Fruit fly (Drosophila melanogaster): ENCODE results near the gene CG9784.

Gene CG9784

DNA sequence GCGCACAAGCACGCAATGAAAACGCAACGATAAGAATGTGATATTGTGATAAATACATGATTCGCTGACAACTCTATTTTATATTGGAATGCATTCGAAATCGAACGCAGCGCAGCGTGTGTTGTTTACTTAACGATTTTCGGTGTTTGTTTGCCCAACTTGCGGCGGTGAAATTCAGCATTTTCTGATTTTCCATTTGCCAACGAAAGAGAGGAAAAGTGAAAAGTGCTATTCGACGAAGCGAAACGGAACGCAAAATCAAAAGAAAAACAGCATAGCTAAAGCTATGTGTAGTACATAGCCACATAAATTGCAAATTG, 42.0 kb upstream of the CG9784 start (continued):
- no peak for TF ChIP-seq CG8765 (GFP tag; IDR thresholded peaks at IDR 0.05)
- TF ChIP-seq sqz (GFP tag; optimal IDR thresholded peaks at IDR 0.05): peak; percentile 6
- no peak for TF ChIP-seq ind (GFP tag; optimal IDR thresholded peaks at IDR 0.05)
- TF ChIP-seq Sox102F (GFP tag; optimal IDR thresholded peaks at IDR 0.05): no peak
- no peak for TF ChIP-seq knrl (GFP tag; IDR thresholded peaks at IDR 0.05; ENCODE audit: partially characterized antibody)
- no peak for TF ChIP-seq Bdp1 (GFP tag; optimal IDR thresholded peaks at IDR 0.05)
- no peak for TF ChIP-seq MBD-R2 (GFP tag; IDR thresholded peaks at IDR 0.05)
- TF ChIP-seq sima (GFP tag; optimal IDR thresholded peaks at IDR 0.05): no peak
- no peak for TF ChIP-seq unc-4 (GFP tag; IDR thresholded peaks at IDR 0.05; ENCODE audit: partially characterized antibody)
- no peak for TF ChIP-seq CG7987 (GFP tag; optimal IDR thresholded peaks at IDR 0.05)
- TF ChIP-seq disco-r (GFP tag; optimal IDR thresholded peaks at IDR 0.05): no peak
- TF ChIP-seq CG4360 (GFP tag; IDR thresholded peaks at IDR 0.05): no peak
- TF ChIP-seq CG1647 (GFP tag; optimal IDR thresholded peaks at IDR 0.05): no peak
- no peak for TF ChIP-seq nerfin-2 (GFP tag; IDR thresholded peaks at IDR 0.05; ENCODE audit: partially characterized antibody)
- TF ChIP-seq toy (GFP tag; IDR thresholded peaks at IDR 0.05): no peak
- peak; percentile 33 for TF ChIP-seq Blimp-1 (GFP tag; optimal IDR thresholded peaks at IDR 0.05)
- TF ChIP-seq Nf-YA (GFP tag; IDR thresholded peaks at IDR 0.05): no peak
- no peak for TF ChIP-seq hth (optimal IDR thresholded peaks at IDR 0.05)
- no peak for TF ChIP-seq CG14050 (GFP tag; IDR thresholded peaks at IDR 0.05)
- TF ChIP-seq croc (GFP tag; conservative IDR thresholded peaks at IDR 0.05): no peak

DNA sequence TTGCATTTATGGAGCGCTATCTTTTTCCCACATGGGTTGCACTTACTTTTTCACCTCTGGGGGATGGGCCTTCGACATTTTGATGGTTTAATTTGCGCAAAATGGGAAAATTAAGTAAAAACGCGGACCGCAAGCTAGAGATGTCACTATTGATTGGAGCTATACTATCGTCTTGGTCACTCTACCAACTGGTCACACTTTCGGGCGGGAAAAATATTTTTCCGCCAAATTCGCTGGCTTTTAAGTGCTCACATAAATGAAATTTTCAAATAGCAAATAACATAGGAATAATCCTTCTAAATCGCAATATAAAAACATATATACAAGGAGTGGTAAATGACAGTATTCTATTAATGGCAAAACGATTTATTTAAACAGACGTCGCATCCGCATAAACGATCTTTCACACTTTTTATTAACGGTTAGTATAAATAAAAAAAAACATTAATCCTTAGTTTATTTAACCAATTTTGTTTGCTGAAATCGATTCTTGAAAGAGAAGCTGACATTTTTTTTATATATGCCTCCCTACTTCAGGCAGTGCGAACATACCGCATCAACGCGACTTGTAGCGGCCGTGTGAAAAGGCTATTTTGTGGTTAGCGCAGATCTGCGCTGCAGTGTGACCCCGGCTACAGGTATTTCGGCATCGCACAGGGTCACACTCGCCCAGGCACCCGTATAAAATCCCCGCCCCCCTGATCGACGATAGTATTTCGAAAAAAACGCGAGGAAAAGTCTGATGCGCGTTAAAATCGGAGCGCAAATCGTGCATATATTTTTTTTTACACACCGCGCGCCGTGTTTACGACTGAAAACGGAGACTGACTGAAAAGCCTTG, 41.5 kb upstream of the CG9784 start, which contains the start of the genes SNRPG and mthl1:
Gene SNRPG (minus strand): TSS at position 160 of the 841 bp plus-strand sequence.
Gene mthl1 (plus strand): TSS at position 709 of the 841 bp plus-strand sequence.
- peak; percentile 49 for TF ChIP-seq CG3407 (GFP tag; optimal IDR thresholded peaks at IDR 0.05)
- TF ChIP-seq D (optimal IDR thresholded peaks at IDR 0.05): no peak
- TF ChIP-seq D (GFP tag; optimal IDR thresholded peaks at IDR 0.05): peak; percentile 59
- peak; percentile 46; the same call in 1 of the 2 replicates for TF ChIP-seq tna (GFP tag; IDR thresholded peaks at IDR 0.05; ENCODE audit: partially characterized antibody)
- TF ChIP-seq Stat92E (GFP tag; optimal IDR thresholded peaks at IDR 0.05): no peak
- TF ChIP-seq CG14050 (GFP tag; IDR thresholded peaks at IDR 0.05): peak; percentile 63
- TF ChIP-seq Ada2b (GFP tag; IDR thresholded peaks at IDR 0.05): peak; percentile 84
- TF ChIP-seq CG12942 (GFP tag; optimal IDR thresholded peaks at IDR 0.05): peak; percentile 73
- TF ChIP-seq yki (optimal IDR thresholded peaks at IDR 0.05): no peak
- peak; percentile 67 for TF ChIP-seq grau (tag; optimal IDR thresholded peaks at IDR 0.05)
- peak; percentile 90 for TF ChIP-seq wdn (GFP tag; IDR thresholded peaks at IDR 0.05)
- TF ChIP-seq eyg (GFP tag; optimal IDR thresholded peaks at IDR 0.05): peak; percentile 43
- peak; percentile 9 for TF ChIP-seq repo (GFP tag; optimal IDR thresholded peaks at IDR 0.05)
- TF ChIP-seq H15 (GFP tag; IDR thresholded peaks at IDR 0.05): peak; percentile 91
- peak; percentile 77 for TF ChIP-seq Atf-2 (GFP tag; optimal IDR thresholded peaks at IDR 0.05)
- TF ChIP-seq jigr1 (GFP tag; IDR thresholded peaks at IDR 0.05): peak; percentile 92
- peak; percentile 79 for TF ChIP-seq CG18476 (GFP tag; optimal IDR thresholded peaks at IDR 0.05)
- peak; percentile 34 for TF ChIP-seq MESR4 (GFP tag; optimal IDR thresholded peaks at IDR 0.05)
- peak; percentile 85 for TF ChIP-seq Usf (GFP tag; optimal IDR thresholded peaks at IDR 0.05)
- TF ChIP-seq dati (GFP tag; IDR thresholded peaks at IDR 0.05): peak; percentile 89
- peak; percentile 59 for TF ChIP-seq zen (tag; optimal IDR thresholded peaks at IDR 0.05)
- TF ChIP-seq zfh1 (GFP tag; IDR thresholded peaks at IDR 0.05): peak; percentile 95
- TF ChIP-seq CG17385 (GFP tag; optimal IDR thresholded peaks at IDR 0.05): peak; percentile 64
- TF ChIP-seq CG14014 (GFP tag; IDR thresholded peaks at IDR 0.05): peak; percentile 94
- peak; percentile 89 for TF ChIP-seq HLH3B (GFP tag; IDR thresholded peaks at IDR 0.05)
- TF ChIP-seq gt (GFP tag; IDR thresholded peaks at IDR 0.05): peak; percentile 78
- TF ChIP-seq CG10267 (tag; optimal IDR thresholded peaks at IDR 0.05): peak; percentile 67
- TF ChIP-seq CG9797 (GFP tag; optimal IDR thresholded peaks at IDR 0.05): peak; percentile 82
- peak; percentile 85 for TF ChIP-seq pzg (GFP tag; optimal IDR thresholded peaks at IDR 0.05)
- peak; percentile 95 for TF ChIP-seq Mrtf (GFP tag; IDR thresholded peaks at IDR 0.05)
- peak; percentile 69 for TF ChIP-seq CG17359 (tag; optimal IDR thresholded peaks at IDR 0.05)
- peak; percentile 59 for TF ChIP-seq CG18764 (GFP tag; optimal IDR thresholded peaks at IDR 0.05)
